Worm (Caenorhabditis elegans): ENCODE data around the gene R10F2.4.

R10F2.4 gene

ce11 chrIII:2966462-2966861, 43.5 kb upstream of the R10F2.4 start (continued):
- TF ChIP-seq hmg-20 (GFP tag; IDR thresholded peaks at IDR 0.05) = no peak
- peak; percentile 51 for TF ChIP-seq tbp1 (GFP tag; optimal IDR thresholded peaks at IDR 0.05)
- no peak for TF ChIP-seq nfya-2 (GFP tag; IDR thresholded peaks at IDR 0.05)
- TF ChIP-seq sptf-2 (GFP tag; optimal IDR thresholded peaks at IDR 0.05) = no peak
- no peak for TF ChIP-seq F57A8.1 (GFP tag; optimal IDR thresholded peaks at IDR 0.05)
- TF ChIP-seq nhr-179 (tag; optimal IDR thresholded peaks at IDR 0.05) = no peak
- no peak for TF ChIP-seq ccch-3 (GFP tag; optimal IDR thresholded peaks at IDR 0.05)
- no peak for TF ChIP-seq F10E7.11 (tag; optimal IDR thresholded peaks at IDR 0.05)
- no peak for TF ChIP-seq chd-7 (tag; optimal IDR thresholded peaks at IDR 0.05)
- no peak for TF ChIP-seq hlh-12 (tag; optimal IDR thresholded peaks at IDR 0.05)
- TF ChIP-seq unc-130 (GFP tag; optimal IDR thresholded peaks at IDR 0.05) = no peak
- TF ChIP-seq nhr-90 (tag; optimal IDR thresholded peaks at IDR 0.05) = no peak
- TF ChIP-seq nhr-27 (tag; optimal IDR thresholded peaks at IDR 0.05) = no peak
- TF ChIP-seq K11D2.4 (GFP tag; IDR thresholded peaks at IDR 0.05) = 0 out of 2 replicates have a peak, but pooled peaks have one; percentile 47
- TF ChIP-seq Y79H2A.3 (GFP tag; conservative IDR thresholded peaks at IDR 0.05) = no peak
- TF ChIP-seq D2030.7 (GFP tag; IDR thresholded peaks at IDR 0.05) = no peak
- TF ChIP-seq ekl-4 (GFP tag; IDR thresholded peaks at IDR 0.05) = no peak; the same call in 1 of the 2 replicates
- TF ChIP-seq cebp-1 (GFP tag; IDR thresholded peaks at IDR 0.05) = no peak
- TF ChIP-seq cebp-1 (tag; optimal IDR thresholded peaks at IDR 0.05) = peak; percentile 77
- TF ChIP-seq F52B5.7 (tag; optimal IDR thresholded peaks at IDR 0.05) = no peak
- TF ChIP-seq F49E8.2 (tag; optimal IDR thresholded peaks at IDR 0.05; ENCODE audit: insufficient read depth) = no peak
- TF ChIP-seq zfh-2 (GFP tag; conservative IDR thresholded peaks at IDR 0.05) = peak; percentile 76
- TF ChIP-seq zim-3 (tag; optimal IDR thresholded peaks at IDR 0.05) = no peak
- TF ChIP-seq nhr-80 (tag; optimal IDR thresholded peaks at IDR 0.05) = peak; percentile 36
- no peak for TF ChIP-seq let-526 (GFP tag; IDR thresholded peaks at IDR 0.05)
- no peak for TF ChIP-seq nhr-120 (GFP tag; IDR thresholded peaks at IDR 0.05)
- TF ChIP-seq ztf-18 (tag; optimal IDR thresholded peaks at IDR 0.05) = peak; percentile 23
- TF ChIP-seq dpff-1 (tag; optimal IDR thresholded peaks at IDR 0.05) = no peak
- TF ChIP-seq snpc-1.1 (tag; optimal IDR thresholded peaks at IDR 0.05; ENCODE audit: insufficient read depth) = no peak
- no peak for TF ChIP-seq F55B11.4 (tag; optimal IDR thresholded peaks at IDR 0.05; ENCODE audit: borderline replicate concordance, insufficient read depth)
- TF ChIP-seq tbx-9 (tag; optimal IDR thresholded peaks at IDR 0.05; ENCODE audit: borderline replicate concordance) = no peak
- no peak for TF ChIP-seq Y67H2A.10 (GFP tag; conservative IDR thresholded peaks at IDR 0.05)
- no peak for TF ChIP-seq F57C9.4 (tag; optimal IDR thresholded peaks at IDR 0.05)
- no peak for TF ChIP-seq F37B4.10 (GFP tag; IDR thresholded peaks at IDR 0.05)
- TF ChIP-seq efl-1 (GFP tag; optimal IDR thresholded peaks at IDR 0.05) = peak; percentile 57
- peak; percentile 75 for TF ChIP-seq dox-1 (GFP tag; IDR thresholded peaks at IDR 0.05)
- TF ChIP-seq ceh-40 (GFP tag; IDR thresholded peaks at IDR 0.05) = no peak
- no peak for TF ChIP-seq ztf-25 (GFP tag; IDR thresholded peaks at IDR 0.05)
- TF ChIP-seq ceh-58 (GFP tag; IDR thresholded peaks at IDR 0.05) = no peak
- peak in 1 of 3 experiments; percentile 72 for TF ChIP-seq lin-35 (GFP tag; optimal IDR thresholded peaks at IDR 0.05)
- peak; percentile 65 for TF ChIP-seq pbrm-1 (GFP tag; IDR thresholded peaks at IDR 0.05)
- TF ChIP-seq akir-1 (GFP tag; optimal IDR thresholded peaks at IDR 0.05) = no peak
- TF ChIP-seq lir-1 (GFP tag; conservative IDR thresholded peaks at IDR 0.05) = 0 out of 2 replicates have a peak, but pooled peaks have one; percentile 26
- TF ChIP-seq bed-1 (GFP tag; IDR thresholded peaks at IDR 0.05) = no peak
- peak; percentile 83 for TF ChIP-seq hmg-1.2 (GFP tag; IDR thresholded peaks at IDR 0.05)
- TF ChIP-seq attf-5 (GFP tag; optimal IDR thresholded peaks at IDR 0.05) = peak; percentile 98
- TF ChIP-seq athp-1 (tag; optimal IDR thresholded peaks at IDR 0.05) = peak; percentile 51
